Worm (Caenorhabditis elegans) whole organism, L2 larva: ENCODE measurements around the gene srh-68.

Source experiments
- C34F6.9 ChIP-seq: fragments of 150-350 bp; optimal IDR thresholded peaks from 2 replicates; lab custom pipeline; 2014; ENCODE audit warnings: missing biosample characterization, missing genetic modification characterization
- Y55F3AM.14 ChIP-seq: fragments of 200-800 bp; sonication (Bioruptor generic); optimal IDR thresholded peaks from 2 replicates; lab custom pipeline; 2018; ENCODE audit warnings: mild to moderate bottlenecking, missing genetic modification characterization, missing compliant biosample characterization
- ZK546.5 ChIP-seq: sonication (generic microtip); optimal IDR thresholded peaks from 2 replicates; lab custom pipeline; 2017; ENCODE audit warnings: missing biosample characterization, missing genetic modification characterization
- alr-1 ChIP-seq: fragments of 150-350 bp; optimal IDR thresholded peaks from 2 replicates; lab custom pipeline; 2014; ENCODE audit warnings: missing biosample characterization, missing genetic modification characterization
- aly-2 ChIP-seq: fragments of 150-350 bp; optimal IDR thresholded peaks from 2 replicates; lab custom pipeline; 2014; ENCODE audit warnings: missing biosample characterization, missing genetic modification characterization
- ama-1 ChIP-seq: fragments of 150-350 bp; optimal IDR thresholded peaks from 2 replicates; lab custom pipeline; 2018; ENCODE audit warnings: inconsistent platforms
- blmp-1 ChIP-seq: sonication (generic microtip); optimal IDR thresholded peaks from 2 replicates; lab custom pipeline; 2017; ENCODE audit warnings: missing genetic modification characterization, mild to moderate bottlenecking, missing compliant biosample characterization, antibody characterized with exemption, moderate library complexity; ENCODE audit not compliant: insufficient read depth
- ceh-16 ChIP-seq: fragments of 150-350 bp; optimal IDR thresholded peaks from 2 replicates; lab custom pipeline; 2014; ENCODE audit warnings: missing biosample characterization, missing genetic modification characterization
- ceh-82 ChIP-seq: fragments of 150-350 bp; optimal IDR thresholded peaks from 2 replicates; lab custom pipeline; 2014; ENCODE audit warnings: missing biosample characterization, missing genetic modification characterization
- dmd-4 ChIP-seq: sonication (generic microtip); optimal IDR thresholded peaks from 2 replicates; lab custom pipeline; 2017; ENCODE audit warnings: missing biosample characterization, missing genetic modification characterization
- egl-27 ChIP-seq: sonication (generic microtip); optimal IDR thresholded peaks from 3 replicates; lab custom pipeline; 2017; ENCODE audit warnings: missing biosample characterization, missing genetic modification reagents, missing genetic modification characterization
- elt-1 ChIP-seq: fragments of 150-350 bp; optimal IDR thresholded peaks from 2 replicates; lab custom pipeline; 2014; ENCODE audit warnings: missing biosample characterization, missing genetic modification characterization
- elt-3 ChIP-seq: sonication (generic microtip); optimal IDR thresholded peaks from 2 replicates; lab custom pipeline; 2017; ENCODE audit warnings: missing biosample characterization, missing genetic modification characterization
- fos-1 ChIP-seq: fragments of 150-350 bp; optimal IDR thresholded peaks from 2 replicates; lab custom pipeline; 2014; ENCODE audit warnings: missing biosample characterization, missing genetic modification characterization
- gmeb-1 ChIP-seq: fragments of 150-350 bp; optimal IDR thresholded peaks from 2 replicates; lab custom pipeline; 2014; ENCODE audit warnings: missing biosample characterization, missing genetic modification characterization
- lin-13 ChIP-seq: fragments of 150-350 bp; optimal IDR thresholded peaks from 2 replicates; lab custom pipeline; 2014; ENCODE audit warnings: missing biosample characterization, missing genetic modification reagents, missing genetic modification characterization
- mbf-1 ChIP-seq: sonication (generic microtip); optimal IDR thresholded peaks from 2 replicates; lab custom pipeline; 2017; ENCODE audit warnings: missing biosample characterization, missing genetic modification characterization
- nhr-10 ChIP-seq: sonication (generic microtip); optimal IDR thresholded peaks from 2 replicates; lab custom pipeline; 2017; ENCODE audit warnings: missing biosample characterization, missing genetic modification characterization
- nhr-12 ChIP-seq: fragments of 150-350 bp; optimal IDR thresholded peaks from 2 replicates; lab custom pipeline; 2014; ENCODE audit warnings: missing biosample characterization, missing genetic modification characterization
- nhr-129 ChIP-seq: fragments of 150-350 bp; optimal IDR thresholded peaks from 2 replicates; lab custom pipeline; 2014; ENCODE audit warnings: missing biosample characterization, missing genetic modification characterization
- nhr-23 ChIP-seq: fragments of 150-350 bp; optimal IDR thresholded peaks from 2 replicates; lab custom pipeline; 2014; ENCODE audit warnings: missing biosample characterization, missing genetic modification reagents, missing genetic modification characterization
- nhr-237 ChIP-seq: fragments of 150-350 bp; optimal IDR thresholded peaks from 2 replicates; lab custom pipeline; 2014; ENCODE audit warnings: missing biosample characterization, missing genetic modification characterization
- nhr-25 ChIP-seq: fragments of 150-350 bp; sonication (generic microtip); optimal IDR thresholded peaks from 3 replicates; lab custom pipeline; 2014; ENCODE audit warnings: missing biosample characterization, missing genetic modification characterization
- nhr-6 ChIP-seq: fragments of 150-350 bp; optimal IDR thresholded peaks from 2 replicates; lab custom pipeline; 2014; ENCODE audit warnings: missing biosample characterization, missing genetic modification characterization
- nhr-77 ChIP-seq: fragments of 150-350 bp; optimal IDR thresholded peaks from 2 replicates; lab custom pipeline; 2014; ENCODE audit warnings: missing biosample characterization, missing genetic modification characterization
- sem-4 ChIP-seq: fragments of 150-350 bp; optimal IDR thresholded peaks from 2 replicates; lab custom pipeline; 2014; ENCODE audit warnings: missing biosample characterization, missing genetic modification reagents, missing genetic modification characterization
- skn-1 ChIP-seq: sonication (generic microtip); optimal IDR thresholded peaks from 2 replicates; lab custom pipeline; 2017; ENCODE audit warnings: missing biosample characterization, missing genetic modification characterization
- sma-3 ChIP-seq: sonication (generic microtip); optimal IDR thresholded peaks from 2 replicates; lab custom pipeline; 2016; ENCODE audit warnings: missing genetic modification reagents, missing genetic modification characterization, missing compliant biosample characterization
- unc-39 ChIP-seq: fragments of 150-350 bp; optimal IDR thresholded peaks from 2 replicates; lab custom pipeline; 2014; ENCODE audit warnings: missing biosample characterization, missing genetic modification characterization
- unc-55 ChIP-seq: fragments of 150-350 bp; sonication (generic microtip); optimal IDR thresholded peaks from 3 replicates; lab custom pipeline; 2014; ENCODE audit warnings: missing biosample characterization, missing genetic modification reagents, missing genetic modification characterization
- unc-62 ChIP-seq: fragments of 150-350 bp; optimal IDR thresholded peaks from 2 replicates; lab custom pipeline; 2014; ENCODE audit warnings: missing biosample characterization, missing genetic modification reagents, missing genetic modification characterization
- zag-1 ChIP-seq: fragments of 150-350 bp; optimal IDR thresholded peaks from 2 replicates; lab custom pipeline; 2014; ENCODE audit warnings: missing biosample characterization, missing genetic modification characterization
- ztf-1 ChIP-seq: fragments of 200-800 bp; sonication (Bioruptor generic); conservative IDR thresholded peaks from 2 replicates; pipeline ENCODE4 v1.3.6; 2022; ENCODE audit warnings: missing genetic modification characterization, missing compliant biosample characterization
- ztf-11 ChIP-seq: sonication (generic microtip); optimal IDR thresholded peaks from 2 replicates; lab custom pipeline; 2017; ENCODE audit warnings: missing biosample characterization, missing genetic modification characterization

The srh-68 gene

DNA sequence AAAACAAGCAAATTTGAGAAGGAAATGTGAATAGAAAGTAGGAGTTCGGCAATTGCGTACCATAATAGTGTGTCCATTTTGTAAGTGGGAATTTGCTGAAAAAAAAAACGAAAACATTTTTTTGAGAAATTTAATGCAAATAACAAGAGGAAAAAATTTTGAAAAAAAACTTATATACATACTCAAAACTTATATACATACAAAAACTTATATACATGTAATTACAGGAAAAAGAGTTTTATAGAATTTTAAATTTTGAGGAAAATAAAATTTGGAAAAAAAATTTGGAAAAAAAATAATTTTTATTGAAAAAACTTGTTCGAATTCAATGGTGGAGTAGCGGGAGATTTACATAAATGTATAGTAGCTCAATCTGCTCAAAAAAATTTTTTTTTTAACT, 4.4 kb upstream of the srh-68 start, which contains the start of gene ador-1:
ador-1 (minus strand) TSS at position 101 of the 400 bp plus-strand sequence.
- TF ChIP-seq lin-13 (GFP tag; lab: Kevin White, UChicago) = no peak
- TF ChIP-seq fos-1 (tag; lab: Kevin White, UChicago) = no peak
- no peak for TF ChIP-seq unc-55
- TF ChIP-seq elt-1 = no peak
- TF ChIP-seq ama-1 = no peak
- no peak for TF ChIP-seq unc-62
- no peak for TF ChIP-seq nhr-10 (tag; lab: Kevin White, UChicago)
- TF ChIP-seq dmd-4 = no peak
- no peak for TF ChIP-seq nhr-12
- TF ChIP-seq sem-4 = no peak
- no peak for TF ChIP-seq mbf-1 (tag; lab: Kevin White, UChicago)
- TF ChIP-seq aly-2 (tag; lab: Kevin White, UChicago) = no peak
- TF ChIP-seq gmeb-1 = no peak

DNA sequence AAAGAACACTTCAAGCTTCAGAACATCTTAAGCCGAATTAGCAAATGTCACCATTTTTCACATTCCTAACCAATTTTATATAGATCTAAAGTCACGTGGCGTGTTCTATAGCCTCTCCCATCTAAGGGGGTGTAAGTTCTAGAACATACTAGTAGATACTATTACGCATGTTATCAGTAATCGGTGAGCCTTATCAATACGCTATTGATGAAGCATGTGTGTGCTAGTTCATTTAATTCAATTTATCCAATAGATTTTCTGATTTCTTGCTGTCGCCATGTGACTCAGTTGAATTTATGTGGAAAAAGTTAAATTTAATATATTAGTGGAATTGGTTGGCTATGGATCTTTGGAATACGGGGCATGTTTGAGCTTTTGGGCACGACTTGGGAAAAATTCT, 627 bp upstream of the srh-68 start:
- TF ChIP-seq unc-55 = no peak
- no peak for TF ChIP-seq ceh-16 (tag; lab: Kevin White, UChicago)
- TF ChIP-seq nhr-129 = no peak
- TF ChIP-seq gmeb-1 = no peak
- no peak for TF ChIP-seq nhr-25 (tag; lab: Kevin White, UChicago)
- TF ChIP-seq unc-39 (tag; lab: Kevin White, UChicago) = no peak

- TF ChIP-seq nhr-77 = no peak
- TF ChIP-seq egl-27 (tag; lab: Kevin White, UChicago) = no peak
- TF ChIP-seq sem-4 = no peak
- TF ChIP-seq elt-3 (tag; lab: Kevin White, UChicago) = no peak
- TF ChIP-seq mbf-1 (tag; lab: Kevin White, UChicago) = no peak
- no peak for TF ChIP-seq gmeb-1
- TF ChIP-seq nhr-237 = no peak
- TF ChIP-seq C34F6.9 (tag; lab: Kevin White, UChicago) = no peak
- TF ChIP-seq ceh-82 (tag; lab: Kevin White, UChicago) = no peak
- TF ChIP-seq zag-1 (tag; lab: Kevin White, UChicago) = no peak
- no peak for TF ChIP-seq unc-62
- TF ChIP-seq nhr-12 = no peak
- TF ChIP-seq ztf-1 (GFP tag; lab: Robert Waterston, UW) = no peak
- no peak for TF ChIP-seq unc-55
Observed at ce11 chrII:12508650-12509049, 1.5 kb downstream of the srh-68 start, which contains the start of gene srh-67. srh-67 (plus strand) TSS chrII:12508950.

DNA sequence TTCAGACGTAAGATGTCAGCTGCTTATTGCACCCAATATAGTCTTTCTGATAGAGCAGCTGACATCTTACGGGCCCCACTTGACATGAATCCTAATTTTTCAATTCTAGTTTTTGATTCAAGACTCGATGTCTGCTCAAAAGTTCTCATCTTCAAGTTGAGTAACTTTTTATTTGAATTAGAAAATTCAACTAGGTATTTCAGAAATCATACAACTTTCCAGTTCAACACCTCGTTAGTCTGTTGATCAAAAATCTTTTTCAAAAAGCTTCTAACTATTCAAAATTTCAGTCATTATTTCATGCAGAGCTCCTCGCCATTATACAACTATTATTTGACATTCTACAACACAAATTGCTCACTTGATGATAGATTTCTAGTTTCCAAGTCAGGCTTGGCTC, 4.7 kb downstream of the srh-68 start, which contains the start of gene srh-73:
srh-73 (plus strand) TSS at position 301 of the 400 bp plus-strand sequence.
- no peak for TF ChIP-seq skn-1
- TF ChIP-seq blmp-1 = no peak
- TF ChIP-seq unc-39 (tag; lab: Kevin White, UChicago) = no peak
- no peak for TF ChIP-seq nhr-23 (tag; lab: Kevin White, UChicago)
- no peak for TF ChIP-seq nhr-77
- no peak for TF ChIP-seq nhr-6 (tag; lab: Kevin White, UChicago)
- TF ChIP-seq elt-1 = no peak
- TF ChIP-seq fos-1 (tag; lab: Kevin White, UChicago) = no peak
- no peak for TF ChIP-seq gmeb-1

ce11 chrII:12514620-12515019, 7.5 kb downstream of the srh-68 start, which contains the start of gene srh-69:
srh-69 (minus strand) TSS chrII:12514720.
- TF ChIP-seq C34F6.9 (tag; lab: Kevin White, UChicago) (no peak), sem-4 (no peak), nhr-129 (no peak), ama-1 (no peak), sma-3 (GFP tag; lab: Kevin White, UChicago) (no peak), aly-2 (tag; lab: Kevin White, UChicago) (no peak), alr-1 (tag; lab: Kevin White, UChicago) (no peak), egl-27 (tag; lab: Kevin White, UChicago) (no peak), ZK546.5 (tag; lab: Kevin White, UChicago) (no peak), nhr-237 (no peak), fos-1 (tag; lab: Kevin White, UChicago) (no peak), skn-1 (no peak), nhr-6 (tag; lab: Kevin White, UChicago) (no peak), ceh-16 (tag; lab: Kevin White, UChicago) (no peak), mbf-1 (tag; lab: Kevin White, UChicago) (no peak), lin-13 (GFP tag; lab: Kevin White, UChicago) (no peak), ztf-11 (tag; lab: Kevin White, UChicago) (no peak), Y55F3AM.14 (no peak), unc-55 (no peak)
